Worm (Caenorhabditis elegans): ENCODE data around the gene nhr-157.

The nhr-157 gene

DNA sequence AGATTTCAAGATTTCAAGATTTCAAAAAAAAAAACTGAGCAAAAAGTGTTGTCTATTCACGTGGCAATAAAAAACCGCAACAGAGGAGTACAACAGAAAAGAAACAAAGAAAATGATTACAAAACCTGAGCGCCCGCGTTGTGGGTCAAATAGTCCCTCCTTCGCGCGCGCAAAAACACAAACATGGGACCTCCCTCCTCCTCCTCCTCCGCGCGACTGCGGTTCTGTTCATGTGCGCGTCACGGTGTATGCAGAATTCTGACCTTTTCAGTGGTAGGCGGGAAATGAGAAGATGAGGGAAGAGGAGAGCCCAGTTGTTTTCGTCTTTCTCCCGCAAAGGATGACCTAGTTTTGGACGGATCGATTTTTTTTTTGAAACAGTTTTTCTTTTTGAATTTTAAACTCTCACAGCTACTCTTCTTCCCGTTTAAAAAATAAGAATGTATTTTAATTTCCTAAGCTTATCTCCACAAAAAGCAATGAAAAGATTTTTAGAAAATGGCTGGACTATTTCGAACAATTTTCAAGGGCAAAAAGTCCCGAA is 23.6 kb upstream of the nhr-157 start, which contains the start of gene C17E7.4:
Gene C17E7.4 (plus strand): TSS at position 494 of the 544 bp plus-strand sequence.
- no peak for TF ChIP-seq lin-15B (tag; optimal IDR thresholded peaks at IDR 0.05)
- TF ChIP-seq skn-1 (tag; optimal IDR thresholded peaks at IDR 0.05): no peak
- TF ChIP-seq nhr-25 (tag; optimal IDR thresholded peaks at IDR 0.05): no peak
- TF ChIP-seq nhr-28 (tag; optimal IDR thresholded peaks at IDR 0.05): no peak
- TF ChIP-seq nhr-76 (tag; optimal IDR thresholded peaks at IDR 0.05): no peak
- TF ChIP-seq elt-3 (tag; optimal IDR thresholded peaks at IDR 0.05): no peak
- TF ChIP-seq fos-1 (tag; optimal IDR thresholded peaks at IDR 0.05): no peak
- TF ChIP-seq elt-1 (tag; optimal IDR thresholded peaks at IDR 0.05): no peak
- TF ChIP-seq daf-12 (tag; optimal IDR thresholded peaks at IDR 0.05): no peak
- TF ChIP-seq nhr-77 (tag; optimal IDR thresholded peaks at IDR 0.05): no peak
- TF ChIP-seq R02D3.7 (tag; optimal IDR thresholded peaks at IDR 0.05): no peak
- no peak for TF ChIP-seq egl-5 (tag; optimal IDR thresholded peaks at IDR 0.05)
- TF ChIP-seq lin-39 (tag; optimal IDR thresholded peaks at IDR 0.05): no peak
- no peak for TF ChIP-seq unc-62 (GFP tag; optimal IDR thresholded peaks at IDR 0.05)

DNA sequence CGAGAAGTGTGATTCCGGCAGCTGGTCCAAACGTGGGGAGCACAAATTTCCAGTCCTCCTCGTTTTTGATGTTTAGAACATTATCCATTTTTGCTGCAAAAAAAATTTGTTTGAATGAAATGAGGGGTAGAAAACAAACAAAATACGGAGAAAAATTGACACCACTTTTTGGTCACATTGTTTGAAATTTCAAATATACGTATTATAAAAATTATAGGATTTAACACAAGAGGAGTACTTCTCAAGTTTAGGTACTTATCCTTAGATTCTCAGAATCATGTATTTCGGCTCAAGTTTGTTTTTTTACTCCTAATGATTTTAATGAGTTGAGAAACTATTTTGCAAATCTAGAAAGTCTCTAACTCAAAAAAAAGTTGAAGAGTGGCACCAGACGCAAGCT is 23.1 kb upstream of the nhr-157 start, which contains the start of gene C17E7.12:
Gene C17E7.12 (minus strand): TSS at position 101 of the 400 bp plus-strand sequence.
- TF ChIP-seq ztf-11 (tag; optimal IDR thresholded peaks at IDR 0.05): no peak
- no peak for TF ChIP-seq nhr-25 (tag; optimal IDR thresholded peaks at IDR 0.05)

DNA sequence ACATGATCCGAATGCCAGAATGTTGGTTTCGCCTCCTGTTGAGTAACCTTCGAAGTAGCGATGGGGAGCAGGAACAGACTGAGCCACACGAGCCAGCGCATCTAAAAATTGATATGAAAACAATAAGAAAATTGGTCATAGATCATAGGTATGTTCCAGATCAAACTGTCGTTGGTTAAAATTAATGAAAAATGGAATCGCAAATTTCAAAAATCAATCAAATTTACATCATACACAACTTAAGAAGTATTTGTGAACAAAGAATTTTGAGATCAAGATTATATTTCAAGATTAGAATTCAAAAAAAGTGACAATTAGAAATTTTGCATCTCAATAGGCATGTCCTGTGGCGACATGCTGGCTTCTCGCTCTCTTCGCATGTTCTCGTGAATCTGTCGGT is 22.0 kb upstream of the nhr-157 start, which contains the start of gene C17E7.9:
Gene C17E7.9 (minus strand): TSS at position 101 of the 400 bp plus-strand sequence.
- no peak for TF ChIP-seq mdl-1 (tag; optimal IDR thresholded peaks at IDR 0.05)
- TF ChIP-seq nhr-67 (tag; optimal IDR thresholded peaks at IDR 0.05): no peak
- TF ChIP-seq sea-2 (GFP tag; optimal IDR thresholded peaks at IDR 0.05): no peak
- TF ChIP-seq nhr-77 (tag; optimal IDR thresholded peaks at IDR 0.05): no peak
- no peak for TF ChIP-seq egl-5 (tag; optimal IDR thresholded peaks at IDR 0.05)
- no peak for TF ChIP-seq nhr-76 (tag; optimal IDR thresholded peaks at IDR 0.05)
- no peak for TF ChIP-seq daf-12 (tag; optimal IDR thresholded peaks at IDR 0.05)
- TF ChIP-seq hmg-11 (tag; optimal IDR thresholded peaks at IDR 0.05): no peak

DNA sequence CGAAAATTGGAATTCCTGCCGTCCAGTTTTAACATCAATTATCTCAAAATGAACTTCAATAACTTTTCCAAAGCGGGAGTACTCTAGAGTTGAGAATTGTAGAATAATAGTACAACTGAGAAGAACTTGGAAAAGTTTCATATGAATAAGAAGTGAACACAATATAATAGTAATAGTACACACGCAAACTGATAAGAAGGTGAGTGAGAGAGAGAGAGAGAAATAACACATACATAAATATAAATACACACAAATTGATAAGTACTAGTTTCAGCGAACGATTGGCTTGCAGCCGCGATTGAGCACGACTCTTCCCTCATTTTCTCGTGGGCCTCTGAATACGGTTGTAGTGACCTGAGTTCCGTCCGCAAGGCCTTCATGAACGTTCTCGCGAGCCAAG is 20.3 kb upstream of the nhr-157 start, which contains the start of gene C17E7.13:
Gene C17E7.13 (minus strand): TSS at position 176 of the 400 bp plus-strand sequence.
- TF ChIP-seq mml-1 (tag; optimal IDR thresholded peaks at IDR 0.05) (no peak), sea-2 (GFP tag; optimal IDR thresholded peaks at IDR 0.05) (no peak), nhr-76 (tag; optimal IDR thresholded peaks at IDR 0.05) (no peak), lsy-12 (tag; optimal IDR thresholded peaks at IDR 0.05) (no peak), lin-15B (tag; optimal IDR thresholded peaks at IDR 0.05) (no peak), elt-2 (tag; optimal IDR thresholded peaks at IDR 0.05) (peak; percentile 25), nhr-11 (tag; optimal IDR thresholded peaks at IDR 0.05) (no peak), egl-27 (tag; optimal IDR thresholded peaks at IDR 0.05) (no peak), nhr-77 (tag; optimal IDR thresholded peaks at IDR 0.05) (no peak), pqm-1 (tag; optimal IDR thresholded peaks at IDR 0.05) (peak; percentile 14), elt-3 (tag; optimal IDR thresholded peaks at IDR 0.05) (no peak), pha-4 (tag; optimal IDR thresholded peaks at IDR 0.05) (no peak), nfya-1 (tag; optimal IDR thresholded peaks at IDR 0.05; ENCODE audit: insufficient read depth) (no peak), fos-1 (tag; optimal IDR thresholded peaks at IDR 0.05) (no peak), nhr-237 (tag; optimal IDR thresholded peaks at IDR 0.05) (no peak)

DNA sequence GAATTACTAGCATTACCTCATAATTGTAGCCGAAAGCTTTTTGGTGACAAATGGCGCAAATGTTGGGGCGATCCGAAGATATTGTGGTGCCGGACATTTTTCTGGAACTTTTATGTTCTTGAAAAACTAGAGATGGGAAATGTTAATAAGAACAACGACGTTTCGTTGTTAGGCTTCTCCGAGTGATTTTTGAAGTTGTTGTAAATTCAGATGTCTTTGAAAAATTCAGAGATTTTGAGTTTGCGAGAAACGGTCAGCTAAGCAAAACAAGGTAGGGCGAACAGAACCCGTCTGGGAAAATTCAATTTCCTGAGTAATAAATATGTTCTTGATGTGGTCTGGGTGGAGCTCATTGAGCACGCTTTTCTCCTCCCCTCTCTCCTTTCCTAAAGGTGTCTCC is 17.3 kb upstream of the nhr-157 start, which contains the start of gene nhr-124:
Gene nhr-124 (minus strand): TSS at position 101 of the 400 bp plus-strand sequence.
- TF ChIP-seq ZK546.5 (tag; optimal IDR thresholded peaks at IDR 0.05) (no peak), pha-4 (tag; optimal IDR thresholded peaks at IDR 0.05) (no peak), hmg-11 (tag; optimal IDR thresholded peaks at IDR 0.05) (no peak), fkh-10 (GFP tag; optimal IDR thresholded peaks at IDR 0.05) (no peak), elt-3 (tag; optimal IDR thresholded peaks at IDR 0.05) (no peak), ama-1 (optimal IDR thresholded peaks at IDR 0.05) (no peak), egl-27 (tag; optimal IDR thresholded peaks at IDR 0.05) (no peak), nhr-25 (tag; optimal IDR thresholded peaks at IDR 0.05) (no peak), egl-5 (tag; optimal IDR thresholded peaks at IDR 0.05) (no peak), tbx-2 (tag; optimal IDR thresholded peaks at IDR 0.05) (no peak), daf-12 (tag; optimal IDR thresholded peaks at IDR 0.05) (no peak), fos-1 (tag; optimal IDR thresholded peaks at IDR 0.05) (no peak), nhr-67 (tag; optimal IDR thresholded peaks at IDR 0.05) (no peak), R02D3.7 (tag; optimal IDR thresholded peaks at IDR 0.05) (no peak)

Data from whole organism, L3 larva.